Worm (Caenorhabditis elegans) whole organism, young adult: ENCODE data around the gene sfxn-1.1.
A peak's percentile ranks its signal among the peaks of the same experiment; 100 is the strongest.

Source experiments
- C06A6.2 ChIP-seq: fragments of 200-800 bp; sonication (Bioruptor generic); conservative IDR thresholded peaks from 2 replicates; pipeline ENCODE4 v1.3.6; 2022; ENCODE audit warnings: missing genetic modification characterization, missing compliant biosample characterization
- D2030.7 ChIP-seq: fragments of 200-800 bp; sonication (Bioruptor generic); IDR thresholded peaks from 2 replicates; pipeline ENCODE4 v1.3.6; 2022; ENCODE audit warnings: missing genetic modification reagents, missing genetic modification characterization, missing compliant biosample characterization
- F10E7.11 ChIP-seq: sonication (generic microtip); optimal IDR thresholded peaks from 2 replicates; lab custom pipeline; 2017; ENCODE audit warnings: mild to moderate bottlenecking, missing genetic modification characterization, moderate library complexity, missing compliant biosample characterization
- F55B11.4 ChIP-seq: sonication (generic microtip); optimal IDR thresholded peaks from 2 replicates; lab custom pipeline; 2016; ENCODE audit warnings: missing compliant biosample characterization, missing genetic modification characterization, borderline replicate concordance; ENCODE audit not compliant: insufficient read depth
- F57A8.1 ChIP-seq: fragments of 200-800 bp; sonication (Bioruptor generic); optimal IDR thresholded peaks from 2 replicates; lab custom pipeline; 2018; ENCODE audit warnings: mild to moderate bottlenecking, missing genetic modification characterization, moderate library complexity, missing compliant biosample characterization
- F57C9.4 ChIP-seq: sonication (generic microtip); optimal IDR thresholded peaks from 2 replicates; lab custom pipeline; 2017; ENCODE audit warnings: mild to moderate bottlenecking, missing genetic modification characterization, missing compliant biosample characterization
- K12H6.12 ChIP-seq: fragments of 200-800 bp; sonication (Bioruptor generic); optimal IDR thresholded peaks from 2 replicates; lab custom pipeline; 2018; ENCODE audit warnings: mild to moderate bottlenecking, missing genetic modification characterization, missing compliant biosample characterization
- Y56A3A.18 ChIP-seq: fragments of 200-800 bp; sonication (Bioruptor generic); IDR thresholded peaks from 2 replicates; pipeline ENCODE4 v1.3.6; 2022; ENCODE audit warnings: missing genetic modification reagents, missing genetic modification characterization, missing compliant biosample characterization
- Y67H2A.10 ChIP-seq: fragments of 200-800 bp; sonication (Bioruptor generic); conservative IDR thresholded peaks from 2 replicates; pipeline ENCODE4 v1.3.6; 2022; ENCODE audit warnings: missing genetic modification reagents, missing genetic modification characterization, missing compliant biosample characterization
- Y95B8A.8 ChIP-seq: fragments of 200-800 bp; sonication (Bioruptor generic); IDR thresholded peaks from 2 replicates; pipeline ENCODE4 v1.3.6; 2022; ENCODE audit warnings: missing genetic modification reagents, missing genetic modification characterization, missing compliant biosample characterization
- ZK185.1 ChIP-seq: sonication (generic microtip); optimal IDR thresholded peaks from 2 replicates; lab custom pipeline; 2016; ENCODE audit warnings: mild to moderate bottlenecking, missing genetic modification characterization, missing compliant biosample characterization; ENCODE audit not compliant: poor library complexity, severe bottlenecking
- akir-1 ChIP-seq: fragments of 200-800 bp; sonication (Bioruptor generic); optimal IDR thresholded peaks from 2 replicates; lab custom pipeline; 2018; ENCODE audit warnings: mild to moderate bottlenecking, missing genetic modification characterization, moderate library complexity, missing compliant biosample characterization
- atf-7 ChIP-seq: sonication (generic microtip); optimal IDR thresholded peaks from 2 replicates; lab custom pipeline; 2017; ENCODE audit warnings: mild to moderate bottlenecking, missing genetic modification characterization, missing compliant biosample characterization
- bed-2 ChIP-seq: fragments of 200-800 bp; sonication (Bioruptor generic); IDR thresholded peaks from 2 replicates; pipeline ENCODE4 v1.3.6; 2022; ENCODE audit warnings: missing genetic modification reagents, missing genetic modification characterization, missing compliant biosample characterization
- cebp-1 ChIP-seq, 2 experiments: fragments of 200-800 bp in 1 of 2; sonication (Bioruptor generic) in 1 of 2; sonication (generic microtip) in 1 of 2; IDR thresholded peaks in 1 of 2; optimal IDR thresholded peaks in 1 of 2; 2 replicates each; pipeline versions ENCODE4 v1.3.6 to Lab custom; 2017 to 2022; ENCODE audit warnings: missing compliant biosample characterization in 2 of 2, missing genetic modification characterization in 2 of 2, mild to moderate bottlenecking in 1 of 2, missing genetic modification reagents in 1 of 2, moderate library complexity in 1 of 2
- cebp-2 ChIP-seq: fragments of 200-800 bp; sonication (Bioruptor generic); IDR thresholded peaks from 2 replicates; pipeline ENCODE4 v1.3.6; 2022; ENCODE audit warnings: missing genetic modification characterization, missing compliant biosample characterization
- ceh-27 ChIP-seq: fragments of 200-800 bp; sonication (Bioruptor generic); optimal IDR thresholded peaks from 2 replicates; lab custom pipeline; 2018; ENCODE audit warnings: mild to moderate bottlenecking, missing genetic modification characterization, moderate library complexity, missing compliant biosample characterization
- ceh-40 ChIP-seq: fragments of 200-800 bp; sonication (Bioruptor generic); IDR thresholded peaks from 2 replicates; pipeline ENCODE4 v1.3.6; 2022; ENCODE audit warnings: missing genetic modification characterization, missing compliant biosample characterization
- ceh-58 ChIP-seq: fragments of 200-800 bp; sonication (Bioruptor generic); IDR thresholded peaks from 2 replicates; pipeline ENCODE4 v1.3.6; 2022; ENCODE audit warnings: missing genetic modification characterization, missing compliant biosample characterization
- ceh-79 ChIP-seq: sonication (generic microtip); optimal IDR thresholded peaks from 2 replicates; lab custom pipeline; 2017; ENCODE audit warnings: mild to moderate bottlenecking, missing genetic modification characterization, missing compliant biosample characterization
- chd-7 ChIP-seq: sonication (generic microtip); optimal IDR thresholded peaks from 2 replicates; lab custom pipeline; 2016; ENCODE audit warnings: mild to moderate bottlenecking, missing genetic modification characterization, moderate library complexity, missing compliant biosample characterization
- dox-1 ChIP-seq: fragments of 200-800 bp; sonication (Bioruptor generic); IDR thresholded peaks from 2 replicates; pipeline ENCODE4 v1.3.6; 2022; ENCODE audit warnings: missing genetic modification reagents, missing genetic modification characterization, missing compliant biosample characterization
- dpl-1 ChIP-seq: fragments of 150-350 bp; optimal IDR thresholded peaks from 2 replicates; lab custom pipeline; 2014; ENCODE audit warnings: missing biosample characterization, missing genetic modification reagents, missing genetic modification characterization
- egl-18 ChIP-seq: fragments of 200-800 bp; sonication (Bioruptor generic); IDR thresholded peaks from 2 replicates; pipeline ENCODE4 v1.3.6; 2022; ENCODE audit warnings: missing genetic modification reagents, missing genetic modification characterization, missing compliant biosample characterization
- egrh-3 ChIP-seq: fragments of 200-800 bp; sonication (Bioruptor generic); IDR thresholded peaks from 2 replicates; pipeline ENCODE4 v1.3.6; 2022; ENCODE audit warnings: missing genetic modification reagents, missing genetic modification characterization, missing compliant biosample characterization
- gei-17 ChIP-seq: fragments of 200-800 bp; sonication (Bioruptor generic); optimal IDR thresholded peaks from 2 replicates; lab custom pipeline; 2018; ENCODE audit warnings: mild to moderate bottlenecking, missing genetic modification characterization, missing compliant biosample characterization
- hlh-12 ChIP-seq: sonication (generic microtip); optimal IDR thresholded peaks from 2 replicates; lab custom pipeline; 2016; ENCODE audit warnings: missing genetic modification characterization, missing compliant biosample characterization
- hmg-1.2 ChIP-seq: fragments of 200-800 bp; sonication (Bioruptor generic); IDR thresholded peaks from 2 replicates; pipeline ENCODE4 v1.3.6; 2022; ENCODE audit warnings: missing genetic modification reagents, missing genetic modification characterization, missing compliant biosample characterization
- hrde-1 ChIP-seq: sonication (generic microtip); optimal IDR thresholded peaks from 2 replicates; lab custom pipeline; 2016; ENCODE audit warnings: missing genetic modification characterization, mild to moderate bottlenecking, missing compliant biosample characterization, moderate library complexity, missing genotype, missing genetic modification reagents, borderline replicate concordance
- let-526 ChIP-seq: fragments of 200-800 bp; sonication (Bioruptor generic); IDR thresholded peaks from 2 replicates; pipeline ENCODE4 v1.3.6; 2022; ENCODE audit warnings: missing genetic modification reagents, missing genetic modification characterization, missing compliant biosample characterization
- let-607 ChIP-seq, 2 experiments: fragments of 200-800 bp in 1 of 2; sonication (Bioruptor generic) in 1 of 2; sonication (generic microtip) in 1 of 2; optimal IDR thresholded peaks; 2 replicates each; lab custom pipeline; 2016 to 2018; ENCODE audit warnings: mild to moderate bottlenecking in 2 of 2, missing compliant biosample characterization in 2 of 2, missing genetic modification characterization in 2 of 2, moderate library complexity in 2 of 2, missing genotype in 1 of 2
- lin-54 ChIP-seq: fragments of 200-800 bp; sonication (Bioruptor generic); optimal IDR thresholded peaks from 2 replicates; lab custom pipeline; 2018; ENCODE audit warnings: mild to moderate bottlenecking, missing genetic modification characterization, missing compliant biosample characterization
- lir-1 ChIP-seq: fragments of 200-800 bp; sonication (Bioruptor generic); conservative IDR thresholded peaks from 2 replicates; pipeline ENCODE4 v1.3.6; 2022; ENCODE audit warnings: missing genetic modification reagents, missing genetic modification characterization, missing compliant biosample characterization
- lsy-27 ChIP-seq: sonication (generic microtip); optimal IDR thresholded peaks from 2 replicates; lab custom pipeline; 2017; ENCODE audit warnings: missing genetic modification characterization, mild to moderate bottlenecking, missing compliant biosample characterization, antibody characterized with exemption, missing genotype, borderline replicate concordance; ENCODE audit not compliant: insufficient read depth
- madf-10 ChIP-seq: sonication (generic microtip); optimal IDR thresholded peaks from 2 replicates; lab custom pipeline; 2016; ENCODE audit warnings: mild to moderate bottlenecking, missing genetic modification characterization, missing compliant biosample characterization
- madf-8 ChIP-seq: fragments of 200-800 bp; sonication (Bioruptor generic); conservative IDR thresholded peaks from 2 replicates; pipeline ENCODE4 v1.3.6; 2022; ENCODE audit warnings: missing genetic modification reagents, missing genetic modification characterization, missing compliant biosample characterization
- mel-28 ChIP-seq: sonication (generic microtip); optimal IDR thresholded peaks from 2 replicates; lab custom pipeline; 2016; ENCODE audit warnings: borderline replicate concordance, mild to moderate bottlenecking, missing genetic modification characterization, missing compliant biosample characterization
- nfyb-1 ChIP-seq: fragments of 200-800 bp; sonication (Bioruptor generic); IDR thresholded peaks from 2 replicates; pipeline ENCODE4 v1.3.6; 2022; ENCODE audit warnings: missing genetic modification reagents, missing genetic modification characterization, missing compliant biosample characterization
- nhr-27 ChIP-seq: fragments of 200-800 bp; sonication (Bioruptor generic); optimal IDR thresholded peaks from 2 replicates; lab custom pipeline; 2018; ENCODE audit warnings: mild to moderate bottlenecking, missing genetic modification characterization, moderate library complexity, missing compliant biosample characterization
- rcor-1 ChIP-seq: fragments of 200-800 bp; sonication (Bioruptor generic); IDR thresholded peaks from 2 replicates; pipeline ENCODE4 v1.3.6; 2022; ENCODE audit warnings: missing genetic modification reagents, missing genetic modification characterization, missing compliant biosample characterization
- rec-8 ChIP-seq, 2 experiments: sonication (generic microtip); optimal IDR thresholded peaks; 2 replicates each; lab custom pipeline; 2016; ENCODE audit warnings: mild to moderate bottlenecking in 2 of 2, missing genetic modification characterization in 2 of 2, missing genetic modification reagents in 2 of 2, missing genotype in 2 of 2, missing biosample characterization in 1 of 2, missing compliant biosample characterization in 1 of 2, moderate library complexity in 1 of 2
- rpc-1 ChIP-seq, 2 experiments: fragments of 150-350 bp in 1 of 2; sonication (generic microtip) in 1 of 2; optimal IDR thresholded peaks; 2 replicates each; lab custom pipeline; 2014 to 2018; ENCODE audit warnings: missing biosample characterization in 1 of 2, missing genetic modification characterization in 1 of 2, missing genetic modification reagents in 1 of 2, missing genotype in 1 of 2
- snpc-1.1 ChIP-seq: sonication (generic microtip); optimal IDR thresholded peaks from 2 replicates; lab custom pipeline; 2017; ENCODE audit warnings: missing genetic modification characterization, mild to moderate bottlenecking, missing compliant biosample characterization, antibody characterized with exemption, moderate library complexity, missing genotype, missing genetic modification reagents; ENCODE audit not compliant: insufficient read depth
- unc-130 ChIP-seq: sonication (generic microtip); optimal IDR thresholded peaks from 2 replicates; lab custom pipeline; 2016; ENCODE audit warnings: missing genetic modification reagents, missing genetic modification characterization, missing compliant biosample characterization
- ztf-3 ChIP-seq: fragments of 200-800 bp; sonication (Bioruptor generic); optimal IDR thresholded peaks from 2 replicates; lab custom pipeline; 2018; ENCODE audit warnings: mild to moderate bottlenecking, missing genetic modification characterization, missing compliant biosample characterization

Gene sfxn-1.1

DNA sequence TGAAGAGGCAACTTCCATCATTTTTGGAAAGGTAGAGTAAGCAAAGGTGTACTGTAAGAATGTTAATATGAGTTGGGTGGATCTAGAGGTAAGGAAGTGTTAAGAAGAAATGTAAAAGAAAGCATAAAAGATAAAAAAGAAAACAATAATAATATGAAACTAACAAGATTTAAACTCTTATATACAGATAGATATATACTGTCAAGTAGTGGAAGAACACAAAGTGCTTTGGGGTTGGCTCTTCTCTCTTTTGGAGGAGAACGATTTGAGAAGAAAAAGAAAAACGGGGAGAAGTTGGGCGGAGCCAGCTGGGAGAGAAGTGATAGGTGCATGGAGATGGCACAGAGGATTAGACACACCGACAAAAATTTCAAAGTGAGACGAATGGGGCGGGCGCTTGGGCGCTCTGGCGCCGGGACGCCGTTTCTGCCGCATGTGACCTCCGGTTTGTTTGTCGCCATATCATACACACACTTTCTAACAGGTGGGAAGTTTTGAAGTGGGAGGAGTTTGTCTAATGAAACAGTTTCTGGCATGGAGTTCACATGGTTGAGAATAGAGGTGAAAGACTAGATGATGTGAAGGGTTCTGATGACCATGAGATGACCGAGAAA is 31.2 kb downstream of the sfxn-1.1 start, which contains the start of gene T19H5.4:
Gene T19H5.4 (minus strand): TSS at position 51 of the 614 bp plus-strand sequence.
- no peak for TF ChIP-seq Y67H2A.10 (GFP tag; lab: Robert Waterston, UW)
- peak; percentile 61; the same call in 1 of the 2 replicates for TF ChIP-seq cebp-1 (GFP tag; IDR thresholded peaks at IDR 0.05; lab: Robert Waterston, UW)
- peak; percentile 82 for TF ChIP-seq cebp-1 (tag; optimal IDR thresholded peaks at IDR 0.05; lab: Kevin White, UChicago)
- TF ChIP-seq Y56A3A.18 (GFP tag; lab: Robert Waterston, UW): no peak
- no peak for TF ChIP-seq gei-17
- TF ChIP-seq ceh-58 (GFP tag; lab: Robert Waterston, UW): no peak
- peak; percentile 29; the same call in 1 of the 2 replicates for TF ChIP-seq nfyb-1 (GFP tag; lab: Robert Waterston, UW)
- TF ChIP-seq bed-2 (GFP tag; lab: Robert Waterston, UW): no peak
- no peak for TF ChIP-seq hlh-12
- no peak for TF ChIP-seq snpc-1.1 (tag; lab: Kevin White, UChicago)
- no peak for TF ChIP-seq akir-1 (GFP tag; lab: Kevin White, UChicago)
- no peak for TF ChIP-seq lsy-27 (tag; lab: Kevin White, UChicago)
- TF ChIP-seq F55B11.4 (tag; lab: Kevin White, UChicago): no peak
- peak; percentile 53; the same call in 1 of the 2 replicates for TF ChIP-seq hmg-1.2 (GFP tag; lab: Robert Waterston, UW)
- no peak for TF ChIP-seq rec-8 (tag; optimal IDR thresholded peaks at IDR 0.05; lab: Kevin White, UChicago)
- TF ChIP-seq F57A8.1: no peak
- no peak for TF ChIP-seq let-607 (tag; optimal IDR thresholded peaks at IDR 0.05; lab: Kevin White, UChicago)
- TF ChIP-seq F57C9.4 (tag; lab: Kevin White, UChicago): no peak
- TF ChIP-seq madf-8: no peak
- no peak for TF ChIP-seq D2030.7
- TF ChIP-seq ceh-40 (GFP tag; lab: Robert Waterston, UW): no peak
- TF ChIP-seq ZK185.1 (tag; lab: Kevin White, UChicago): peak; percentile 32
- no peak for TF ChIP-seq Y95B8A.8 (GFP tag; lab: Robert Waterston, UW)
- no peak for TF ChIP-seq mel-28 (tag; lab: Kevin White, UChicago)
- no peak; the same call in 1 of the 2 replicates for TF ChIP-seq C06A6.2
- TF ChIP-seq atf-7 (tag; lab: Kevin White, UChicago): peak; percentile 48
- no peak for TF ChIP-seq nhr-27 (tag; lab: Kevin White, UChicago)
- no peak for TF ChIP-seq ceh-79
- TF ChIP-seq cebp-2 (GFP tag; lab: Robert Waterston, UW): no peak
- TF ChIP-seq dpl-1: no peak
- no peak for TF ChIP-seq rcor-1 (GFP tag; lab: Robert Waterston, UW)
- TF ChIP-seq egl-18: no peak
- no peak for TF ChIP-seq unc-130 (GFP tag; lab: Kevin White, UChicago)
- no peak for TF ChIP-seq rpc-1 (optimal IDR thresholded peaks at IDR 0.05; lab: Kevin White, UChicago)
- TF ChIP-seq rpc-1 (tag; optimal IDR thresholded peaks at IDR 0.05; lab: Kevin White, UChicago): no peak
- TF ChIP-seq ztf-3 (GFP tag; lab: Kevin White, UChicago): no peak
- TF ChIP-seq egrh-3 (GFP tag; lab: Robert Waterston, UW): peak; percentile 38; the same call in 1 of the 2 replicates
- TF ChIP-seq K12H6.12: peak; percentile 41
- TF ChIP-seq let-526 (GFP tag; lab: Robert Waterston, UW): 0 out of 2 replicates have a peak, but pooled peaks have one; percentile 65
- TF ChIP-seq F10E7.11 (tag; lab: Kevin White, UChicago): no peak
- peak; percentile 40 for TF ChIP-seq lin-54 (GFP tag; lab: Kevin White, UChicago)
- TF ChIP-seq chd-7: peak; percentile 70
- peak; percentile 23 for TF ChIP-seq ceh-27 (GFP tag; lab: Kevin White, UChicago)
- peak; percentile 44; the same call in 1 of the 2 replicates for TF ChIP-seq dox-1 (GFP tag; lab: Robert Waterston, UW)
- no peak for TF ChIP-seq lir-1 (GFP tag; lab: Robert Waterston, UW)
- no peak for TF ChIP-seq hrde-1 (tag; lab: Kevin White, UChicago)
- peak; percentile 14 for TF ChIP-seq madf-10
